Worm (Caenorhabditis elegans) whole organism, L4/young adult: ENCODE data around the gene C06C6.9.

Experiments used
- W03F9.2 ChIP-seq: fragments of 150-350 bp; optimal IDR thresholded peaks from 2 replicates; lab custom pipeline; 2014; ENCODE audit warnings: missing biosample characterization, missing genetic modification characterization
- him-1 ChIP-seq: sonication (generic microtip); optimal IDR thresholded peaks from 2 replicates; lab custom pipeline; 2016; ENCODE audit warnings: missing genotype, missing genetic modification reagents, missing genetic modification characterization, missing compliant biosample characterization

- no peak for TF ChIP-seq him-1 (tag; lab: Kevin White, UChicago)
- TF ChIP-seq W03F9.2 (tag; lab: Kevin White, UChicago), result no peak
These were observed 27.7 kb upstream of the C06C6.9 start, which contains the start of gene T10C6.6 for ce11 chrV:16024300-16024699.
